Worm (Caenorhabditis elegans): ENCODE data around the gene mig-23.

DNA sequence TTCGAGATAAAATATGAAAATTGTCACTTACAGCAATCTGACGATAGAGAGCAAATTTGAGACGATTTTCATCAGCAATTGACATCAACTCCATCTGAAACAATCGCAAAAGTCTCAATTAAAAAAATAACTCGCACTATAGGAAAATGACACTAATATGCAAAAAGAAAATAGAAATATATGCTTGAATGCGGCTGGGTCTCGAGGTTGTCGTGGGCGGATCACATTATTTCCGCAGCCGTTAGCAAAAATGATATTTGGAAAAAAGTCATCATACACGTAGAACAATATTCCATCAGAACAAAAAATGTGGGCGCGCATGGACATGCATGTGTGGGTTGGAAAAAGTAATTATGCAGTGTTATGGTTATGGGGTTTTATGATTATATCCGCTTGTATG lies 31.4 kb downstream of the mig-23 start, which contains the start of gene Y23B4A.1:
- TF ChIP-seq him-1 (tag; optimal IDR thresholded peaks at IDR 0.05) (no peak), W03F9.2 (tag; optimal IDR thresholded peaks at IDR 0.05) (no peak)
